Worm (Caenorhabditis elegans): ENCODE results near the gene nspc-19.

nspc-19 gene

DNA sequence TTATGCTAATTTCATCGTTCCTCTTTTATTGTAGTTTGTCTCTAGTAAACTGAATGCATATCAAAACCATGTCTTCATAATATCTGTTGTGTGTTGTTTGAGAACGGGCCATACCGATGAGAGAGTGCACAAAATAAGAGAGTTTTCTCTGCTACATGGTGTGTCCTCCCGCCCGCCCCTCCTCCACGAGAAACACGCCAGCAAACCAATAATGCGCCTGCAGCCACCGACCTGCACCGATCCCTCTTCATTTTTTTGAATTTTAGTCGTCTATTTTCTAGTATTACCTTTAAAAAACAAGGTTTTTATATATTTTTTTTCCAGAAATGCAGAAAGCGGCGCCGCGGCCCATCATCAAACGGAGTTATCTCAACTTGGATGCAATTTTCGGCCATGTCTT, 48.3 kb upstream of the nspc-19 start, which contains the start of gene gfi-3 (continued):
- TF ChIP-seq hlh-6 (tag; optimal IDR thresholded peaks at IDR 0.05) (no peak), pros-1 (tag; optimal IDR thresholded peaks at IDR 0.05) (no peak), ceh-6 (GFP tag; optimal IDR thresholded peaks at IDR 0.05) (no peak), unc-86 (tag; optimal IDR thresholded peaks at IDR 0.05) (peak; percentile 40), ref-2 (tag; optimal IDR thresholded peaks at IDR 0.05) (no peak), fkh-6 (tag; optimal IDR thresholded peaks at IDR 0.05) (no peak), pag-3 (tag; optimal IDR thresholded peaks at IDR 0.05; ENCODE audit: borderline replicate concordance) (no peak), nfya-1 (tag; optimal IDR thresholded peaks at IDR 0.05) (peak; percentile 72), ztf-16 (tag; optimal IDR thresholded peaks at IDR 0.05) (no peak), unc-55 (GFP tag; optimal IDR thresholded peaks at IDR 0.05) (peak; percentile 23), ceh-22 (tag; optimal IDR thresholded peaks at IDR 0.05) (no peak), hlh-15 (tag; optimal IDR thresholded peaks at IDR 0.05) (no peak), ets-4 (tag; optimal IDR thresholded peaks at IDR 0.05) (no peak), ceh-14 (tag; optimal IDR thresholded peaks at IDR 0.05) (peak; percentile 11), pat-9 (tag; optimal IDR thresholded peaks at IDR 0.05) (peak; percentile 2), syd-9 (tag; optimal IDR thresholded peaks at IDR 0.05) (peak; percentile 10), K02D7.2 (tag; optimal IDR thresholded peaks at IDR 0.05) (no peak), hlh-13 (GFP tag; optimal IDR thresholded peaks at IDR 0.05) (no peak), ceh-2 (tag; optimal IDR thresholded peaks at IDR 0.05) (peak; percentile 4), elt-2 (tag; optimal IDR thresholded peaks at IDR 0.05) (peak; percentile 72), dve-1 (tag; optimal IDR thresholded peaks at IDR 0.05) (no peak), ceh-30 (tag; optimal IDR thresholded peaks at IDR 0.05) (no peak), zip-5 (tag; optimal IDR thresholded peaks at IDR 0.05) (no peak), hlh-8 (tag; optimal IDR thresholded peaks at IDR 0.05) (no peak), K09A11.1 (tag; optimal IDR thresholded peaks at IDR 0.05; ENCODE audit: insufficient read depth) (no peak)

DNA sequence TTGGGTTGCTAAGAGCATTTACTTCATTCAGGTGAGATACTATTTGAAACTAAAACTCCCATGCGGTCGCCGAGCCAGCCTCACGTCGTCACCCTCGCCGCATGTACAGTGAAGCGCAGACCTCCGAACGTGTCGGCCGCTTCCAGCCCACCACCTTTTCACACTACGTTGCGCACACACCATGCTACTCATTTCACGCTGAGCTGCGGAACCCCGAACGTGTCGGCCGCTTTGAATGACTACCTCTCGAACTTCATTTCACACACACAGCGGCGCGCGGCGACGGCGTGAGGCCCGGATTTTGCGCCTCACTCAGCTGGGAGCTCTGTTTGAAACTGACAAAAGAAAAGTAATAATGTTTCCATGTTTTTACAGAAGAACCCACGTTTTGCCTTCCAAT, 46.9 kb upstream of the nspc-19 start:
- TF ChIP-seq tbx-2 (tag; optimal IDR thresholded peaks at IDR 0.05) (no peak), unc-3 (GFP tag; conservative IDR thresholded peaks at IDR 0.05) (no peak), unc-3 (tag; optimal IDR thresholded peaks at IDR 0.05) (no peak), gmeb-2 (tag; optimal IDR thresholded peaks at IDR 0.05) (no peak)

- TF ChIP-seq dmd-4 (tag; optimal IDR thresholded peaks at IDR 0.05; ENCODE audit: borderline replicate concordance), result no peak
- no peak for TF ChIP-seq ceh-22 (tag; optimal IDR thresholded peaks at IDR 0.05)
- no peak for TF ChIP-seq ama-1 (optimal IDR thresholded peaks at IDR 0.05)
- TF ChIP-seq C38D4.7 (GFP tag; optimal IDR thresholded peaks at IDR 0.05), result no peak
- no peak for TF ChIP-seq odd-2 (tag; optimal IDR thresholded peaks at IDR 0.05)
These were observed 43.7 kb upstream of the nspc-19 start, which contains the start of gene M163.8 for ce11 chrX:14484827-14485226. Gene M163.8 (plus strand): TSS chrX:14485127.

DNA sequence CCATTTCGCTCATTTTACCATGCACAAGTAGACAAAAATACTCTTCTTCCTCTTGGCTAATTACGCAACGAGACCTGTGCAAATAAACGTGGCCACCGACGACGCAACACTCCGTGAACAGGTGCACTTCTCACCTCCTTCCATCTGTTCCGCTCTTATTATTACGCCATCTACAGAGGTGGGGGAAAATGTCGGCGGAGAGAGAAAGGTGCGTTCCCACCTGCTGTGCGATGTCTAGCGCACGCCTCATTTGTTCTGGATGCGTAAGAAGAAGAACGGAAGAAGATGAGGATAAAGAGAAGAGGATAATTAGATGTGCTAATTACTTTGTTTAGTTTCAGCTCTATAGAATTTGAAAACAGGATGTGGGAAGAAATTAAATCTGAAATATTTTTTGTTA, 42.0 kb upstream of the nspc-19 start:
- TF ChIP-seq nfya-1 (tag; optimal IDR thresholded peaks at IDR 0.05) (peak; percentile 28), mec-3 (tag; optimal IDR thresholded peaks at IDR 0.05; ENCODE audit: borderline replicate concordance) (no peak), sdc-2 (tag; optimal IDR thresholded peaks at IDR 0.05) (peak; percentile 61), ceh-22 (tag; optimal IDR thresholded peaks at IDR 0.05) (no peak), elt-2 (tag; optimal IDR thresholded peaks at IDR 0.05) (peak; percentile 7), ceh-31 (tag; optimal IDR thresholded peaks at IDR 0.05) (peak; percentile 76), sox-2 (GFP tag; IDR thresholded peaks at IDR 0.05) (0 out of 2 replicates have a peak, but pooled peaks have one; percentile 7), ztf-16 (tag; optimal IDR thresholded peaks at IDR 0.05) (peak; percentile 11), tbx-2 (tag; optimal IDR thresholded peaks at IDR 0.05) (peak; percentile 94), unc-55 (GFP tag; optimal IDR thresholded peaks at IDR 0.05) (no peak), ref-2 (tag; optimal IDR thresholded peaks at IDR 0.05) (peak; percentile 84)

All from whole organism, late embryonic.